Worm (Caenorhabditis elegans): ENCODE results near the gene rpb-6.

- TF ChIP-seq hnd-1 (tag; optimal IDR thresholded peaks at IDR 0.05) (no peak), ceh-36 (tag; optimal IDR thresholded peaks at IDR 0.05) (no peak), flt-1 (GFP tag; IDR thresholded peaks at IDR 0.05) (no peak), F13C5.2 (tag; optimal IDR thresholded peaks at IDR 0.05) (no peak), ama-1 (optimal IDR thresholded peaks at IDR 0.05) (no peak), pes-1 (GFP tag; IDR thresholded peaks at IDR 0.05) (no peak), tbx-37 (GFP tag; conservative IDR thresholded peaks at IDR 0.05) (no peak), sea-1 (GFP tag; conservative IDR thresholded peaks at IDR 0.05) (no peak), scrt-1 (GFP tag; IDR thresholded peaks at IDR 0.05) (no peak), tbx-11 (GFP tag; IDR thresholded peaks at IDR 0.05) (no peak)
Observed at ce11 chrII:10603560-10603959, 24.4 kb downstream of the rpb-6 start.
